Fruit fly (Drosophila melanogaster): Measurements from ENCODE around the gene CG15202.

The CG15202 gene

dm6 chrX:11135840-11136586 is 6.3 kb upstream of the CG15202 start:
- TF ChIP-seq psq (optimal IDR thresholded peaks at IDR 0.05): no peak
- TF ChIP-seq Sin3A (optimal IDR thresholded peaks at IDR 0.05): no peak
- TF ChIP-seq Myc (optimal IDR thresholded peaks at IDR 0.05): no peak
- no peak for TF ChIP-seq ttk (optimal IDR thresholded peaks at IDR 0.05)
- TF ChIP-seq insv (optimal IDR thresholded peaks at IDR 0.05): no peak
- no peak for TF ChIP-seq h (optimal IDR thresholded peaks at IDR 0.05)

dm6 chrX:11136587-11137512 is 5.5 kb upstream of the CG15202 start, which contains the start of gene Klp10A:
Gene Klp10A, minus strand, starts transcription at chrX:11137118.
- TF ChIP-seq Myc (optimal IDR thresholded peaks at IDR 0.05) (no peak), h (optimal IDR thresholded peaks at IDR 0.05) (no peak), insv (optimal IDR thresholded peaks at IDR 0.05) (no peak), psq (optimal IDR thresholded peaks at IDR 0.05) (no peak), ttk (optimal IDR thresholded peaks at IDR 0.05) (no peak), Sin3A (optimal IDR thresholded peaks at IDR 0.05) (no peak)

dm6 chrX:11137566-11138186 is 4.7 kb upstream of the CG15202 start, which contains the start of gene CDK2AP1:
Gene CDK2AP1, plus strand, starts transcription at chrX:11137859.
- TF ChIP-seq insv (optimal IDR thresholded peaks at IDR 0.05) (no peak), psq (optimal IDR thresholded peaks at IDR 0.05) (no peak), ttk (optimal IDR thresholded peaks at IDR 0.05) (no peak), Sin3A (optimal IDR thresholded peaks at IDR 0.05) (no peak), h (optimal IDR thresholded peaks at IDR 0.05) (no peak), Myc (optimal IDR thresholded peaks at IDR 0.05) (no peak)

- TF ChIP-seq Myc (optimal IDR thresholded peaks at IDR 0.05): no peak
- TF ChIP-seq ttk (optimal IDR thresholded peaks at IDR 0.05): no peak
- TF ChIP-seq insv (optimal IDR thresholded peaks at IDR 0.05): no peak
- TF ChIP-seq psq (optimal IDR thresholded peaks at IDR 0.05): no peak
- TF ChIP-seq Sin3A (optimal IDR thresholded peaks at IDR 0.05): no peak
- TF ChIP-seq h (optimal IDR thresholded peaks at IDR 0.05): no peak
Observed at dm6 chrX:11140163-11140562, 2.2 kb upstream of the CG15202 start, which contains the start of gene ssp7. Gene ssp7, minus strand, starts transcription at chrX:11140263.

- TF ChIP-seq psq (optimal IDR thresholded peaks at IDR 0.05) (no peak), ttk (optimal IDR thresholded peaks at IDR 0.05) (no peak), Myc (optimal IDR thresholded peaks at IDR 0.05) (no peak), insv (optimal IDR thresholded peaks at IDR 0.05) (no peak), h (optimal IDR thresholded peaks at IDR 0.05) (no peak), Sin3A (optimal IDR thresholded peaks at IDR 0.05) (no peak)
Observed at dm6 chrX:11143820-11144219, 1.5 kb downstream of the CG15202 start, which contains the start of gene CG15201. Gene CG15201, plus strand, starts transcription at chrX:11144120.

- TF ChIP-seq Myc (optimal IDR thresholded peaks at IDR 0.05): no peak
- no peak for TF ChIP-seq ttk (optimal IDR thresholded peaks at IDR 0.05)
- TF ChIP-seq h (optimal IDR thresholded peaks at IDR 0.05): no peak
- TF ChIP-seq Sin3A (optimal IDR thresholded peaks at IDR 0.05): no peak
- TF ChIP-seq insv (optimal IDR thresholded peaks at IDR 0.05): no peak
- no peak for TF ChIP-seq psq (optimal IDR thresholded peaks at IDR 0.05)
Observed at dm6 chrX:11144575-11144974, 2.2 kb downstream of the CG15202 start.

- no peak for TF ChIP-seq ttk (optimal IDR thresholded peaks at IDR 0.05)
- TF ChIP-seq Sin3A (optimal IDR thresholded peaks at IDR 0.05): no peak
- TF ChIP-seq h (optimal IDR thresholded peaks at IDR 0.05): no peak
- no peak for TF ChIP-seq psq (optimal IDR thresholded peaks at IDR 0.05)
- no peak for TF ChIP-seq insv (optimal IDR thresholded peaks at IDR 0.05)
- no peak for TF ChIP-seq Myc (optimal IDR thresholded peaks at IDR 0.05)
Observed at dm6 chrX:11146598-11147176, 4.3 kb downstream of the CG15202 start.

dm6 chrX:11147553-11148067 is 5.3 kb downstream of the CG15202 start:
- TF ChIP-seq psq (optimal IDR thresholded peaks at IDR 0.05): no peak
- no peak for TF ChIP-seq Sin3A (optimal IDR thresholded peaks at IDR 0.05)
- TF ChIP-seq ttk (optimal IDR thresholded peaks at IDR 0.05): no peak
- no peak for TF ChIP-seq h (optimal IDR thresholded peaks at IDR 0.05)
- TF ChIP-seq Myc (optimal IDR thresholded peaks at IDR 0.05): no peak
- no peak for TF ChIP-seq insv (optimal IDR thresholded peaks at IDR 0.05)

- TF ChIP-seq Sin3A (optimal IDR thresholded peaks at IDR 0.05): no peak
- TF ChIP-seq psq (optimal IDR thresholded peaks at IDR 0.05): no peak
- TF ChIP-seq ttk (optimal IDR thresholded peaks at IDR 0.05): no peak
- no peak for TF ChIP-seq insv (optimal IDR thresholded peaks at IDR 0.05)
- TF ChIP-seq h (optimal IDR thresholded peaks at IDR 0.05): no peak
- TF ChIP-seq Myc (optimal IDR thresholded peaks at IDR 0.05): no peak
Observed at dm6 chrX:11148272-11148835, 6.0 kb downstream of the CG15202 start, which contains the start of gene Ran. Gene Ran, minus strand, starts transcription at chrX:11148716.

dm6 chrX:11149201-11149600 is 6.9 kb downstream of the CG15202 start, which contains the start of gene Lint-1:
Gene Lint-1, plus strand, starts transcription at chrX:11149323.
- TF ChIP-seq h (optimal IDR thresholded peaks at IDR 0.05) (no peak), Myc (optimal IDR thresholded peaks at IDR 0.05) (no peak), Sin3A (optimal IDR thresholded peaks at IDR 0.05) (no peak), insv (optimal IDR thresholded peaks at IDR 0.05) (no peak), psq (optimal IDR thresholded peaks at IDR 0.05) (no peak), ttk (optimal IDR thresholded peaks at IDR 0.05) (no peak)

Data from Kc167 (cell line).